Fruit fly (Drosophila melanogaster) whole organism, embryonic: ENCODE data around the gene sun.
A peak's percentile ranks its signal among the peaks of the same experiment; 100 is the strongest.

Source experiments
- Atf3 ChIP-seq: fragments of 200-800 bp; sonication (Bioruptor generic); optimal IDR thresholded peaks from 3 replicates; lab custom pipeline; 2016; ENCODE audit warnings: missing biosample characterization, missing genetic modification characterization
- Awh ChIP-seq: fragments of 200-800 bp; sonication (Bioruptor generic); IDR thresholded peaks from 2 replicates; pipeline ENCODE4, ENCODE4 v1.3.6; 2022; ENCODE audit warnings: missing biosample characterization, missing genetic modification characterization
- CG10321 ChIP-seq: fragments of 200-800 bp; sonication (Bioruptor generic); IDR thresholded peaks from 2 replicates; pipeline ENCODE4 v1.3.6; 2022; ENCODE audit warnings: missing biosample characterization, missing genetic modification characterization
- CG10366 ChIP-seq: fragments of 200-800 bp; sonication (Bioruptor generic); IDR thresholded peaks from 2 replicates; pipeline ENCODE4 v1.3.6; 2022; ENCODE audit warnings: missing biosample characterization, missing genetic modification characterization
- CG12769 ChIP-seq: fragments of 200-800 bp; sonication (Bioruptor generic); optimal IDR thresholded peaks from 2 replicates; lab custom pipeline; 2019; ENCODE audit warnings: missing biosample characterization, mild to moderate bottlenecking, missing genetic modification characterization, moderate library complexity
- CG13123 ChIP-seq: fragments of 200-800 bp; sonication (Bioruptor generic); optimal IDR thresholded peaks from 2 replicates; lab custom pipeline; 2016; ENCODE audit warnings: missing biosample characterization, missing genetic modification characterization
- CG17385 ChIP-seq: fragments of 200-800 bp; sonication (Bioruptor generic); optimal IDR thresholded peaks from 3 replicates; lab custom pipeline; 2018; ENCODE audit warnings: missing biosample characterization, mild to moderate bottlenecking, missing genetic modification characterization
- CG17568 ChIP-seq: fragments of 200-800 bp; sonication (Bioruptor generic); optimal IDR thresholded peaks from 2 replicates; lab custom pipeline; 2018; ENCODE audit warnings: missing biosample characterization, mild to moderate bottlenecking, missing genetic modification characterization, moderate library complexity
- CG17612 ChIP-seq: fragments of 200-800 bp; sonication (Bioruptor generic); IDR thresholded peaks from 2 replicates; pipeline ENCODE4 v1.3.6; 2022; ENCODE audit warnings: missing biosample characterization, missing genetic modification characterization
- CG18764 ChIP-seq: fragments of 200-800 bp; sonication (Bioruptor generic); optimal IDR thresholded peaks from 3 replicates; lab custom pipeline; 2016; ENCODE audit warnings: missing biosample characterization, missing genetic modification characterization
- CG2129 ChIP-seq: fragments of 200-800 bp; sonication (Bioruptor generic); IDR thresholded peaks from 2 replicates; pipeline ENCODE4 v1.3.6; 2022; ENCODE audit warnings: missing biosample characterization, missing genetic modification characterization; ENCODE audit not compliant: partially characterized antibody
- CG31388 ChIP-seq: fragments of 200-800 bp; sonication (Bioruptor generic); optimal IDR thresholded peaks from 2 replicates; lab custom pipeline; 2016; ENCODE audit warnings: missing biosample characterization, missing genetic modification characterization
- CG32772 ChIP-seq: fragments of 200-800 bp; sonication (Bioruptor generic); IDR thresholded peaks from 2 replicates; pipeline ENCODE4 v1.3.6; 2022; ENCODE audit warnings: missing biosample characterization, missing genetic modification characterization
- CG4617 ChIP-seq: fragments of 200-800 bp; sonication (Bioruptor generic); optimal IDR thresholded peaks from 3 replicates; lab custom pipeline; 2016; ENCODE audit warnings: missing biosample characterization, missing genetic modification characterization, borderline replicate concordance
- CkIIα-i1 ChIP-seq: fragments of 200-800 bp; sonication (Bioruptor generic); IDR thresholded peaks from 2 replicates; pipeline ENCODE4 v1.3.6; 2022; ENCODE audit warnings: missing biosample characterization, missing genetic modification characterization
- D19A ChIP-seq: fragments of 200-800 bp; optimal IDR thresholded peaks from 3 replicates; lab custom pipeline; 2019; ENCODE audit warnings: missing biosample characterization, mild to moderate bottlenecking, missing genetic modification characterization, moderate library complexity
- Dek ChIP-seq: fragments of 200-800 bp; sonication (Bioruptor generic); optimal IDR thresholded peaks from 3 replicates; lab custom pipeline; 2019; ENCODE audit warnings: missing biosample characterization, mild to moderate bottlenecking, missing genetic modification characterization, moderate library complexity
- E2f1 ChIP-seq: fragments of 200-800 bp; sonication (Bioruptor generic); IDR thresholded peaks from 2 replicates; pipeline ENCODE4 v1.3.6; 2022; ENCODE audit warnings: missing biosample characterization, missing genetic modification characterization
- Fer1 ChIP-seq: fragments of 200-800 bp; sonication (Bioruptor generic); optimal IDR thresholded peaks from 2 replicates; lab custom pipeline; 2017; ENCODE audit warnings: missing biosample characterization, mild to moderate bottlenecking, missing genetic modification characterization
- H15 ChIP-seq: fragments of 200-800 bp; sonication (Bioruptor generic); IDR thresholded peaks from 3 replicates; pipeline ENCODE4 v1.3.6; 2022; ENCODE audit warnings: missing biosample characterization, missing genetic modification characterization
- Hmx ChIP-seq: fragments of 200-800 bp; sonication (Bioruptor generic); optimal IDR thresholded peaks from 2 replicates; lab custom pipeline; 2016; ENCODE audit warnings: missing biosample characterization, missing genetic modification characterization
- Hr3 ChIP-seq: fragments of 200-800 bp; sonication (Bioruptor generic); optimal IDR thresholded peaks from 3 replicates; lab custom pipeline; 2016; ENCODE audit warnings: missing biosample characterization, missing genetic modification characterization
- Lhr ChIP-seq: fragments of 200-800 bp; sonication (Bioruptor generic); optimal IDR thresholded peaks from 3 replicates; lab custom pipeline; 2017; ENCODE audit warnings: mild to moderate bottlenecking, missing biosample characterization, missing genetic modification reagents, missing genetic modification characterization
- Lpt ChIP-seq: fragments of >200 bp; optimal IDR thresholded peaks from 2 replicates; lab custom pipeline; 2018; ENCODE audit warnings: missing biosample characterization, missing genetic modification characterization
- NFAT ChIP-seq: fragments of 200-800 bp; sonication (Bioruptor generic); IDR thresholded peaks from 2 replicates; pipeline ENCODE4 v1.3.6; 2022; ENCODE audit warnings: missing biosample characterization, missing genetic modification characterization
- Poxn ChIP-seq: fragments of 200-800 bp; sonication (Bioruptor generic); IDR thresholded peaks from 2 replicates; pipeline ENCODE4 v1.3.6; 2022; ENCODE audit warnings: missing biosample characterization, missing genetic modification characterization
- Xbp1 ChIP-seq: fragments of 200-800 bp; sonication (Bioruptor generic); optimal IDR thresholded peaks from 3 replicates; lab custom pipeline; 2016; ENCODE audit warnings: missing biosample characterization, mild to moderate bottlenecking, missing genetic modification characterization
- abd-A ChIP-seq: fragments of 200-800 bp; sonication (Bioruptor generic); optimal IDR thresholded peaks from 3 replicates; lab custom pipeline; 2019; ENCODE audit warnings: missing biosample characterization, mild to moderate bottlenecking, missing genetic modification characterization, moderate library complexity
- ara ChIP-seq: fragments of 200-800 bp; sonication (Bioruptor generic); IDR thresholded peaks from 2 replicates; pipeline ENCODE4 v1.3.6; 2022; ENCODE audit warnings: missing biosample characterization, missing genetic modification characterization
- bbx ChIP-seq: fragments of 200-800 bp; sonication (Bioruptor generic); IDR thresholded peaks from 2 replicates; pipeline ENCODE4 v1.3.6; 2022; ENCODE audit warnings: missing biosample characterization, missing genetic modification characterization; ENCODE audit not compliant: partially characterized antibody
- btn ChIP-seq: fragments of 200-800 bp; sonication (Bioruptor generic); optimal IDR thresholded peaks from 2 replicates; lab custom pipeline; 2016; ENCODE audit warnings: missing biosample characterization, missing genetic modification characterization
- ewg ChIP-seq: fragments of 200-800 bp; sonication (Bioruptor generic); optimal IDR thresholded peaks from 3 replicates; lab custom pipeline; 2017; ENCODE audit warnings: mild to moderate bottlenecking, missing biosample characterization, missing genetic modification reagents, missing genetic modification characterization
- gem ChIP-seq: fragments of 200-800 bp; sonication (Bioruptor generic); optimal IDR thresholded peaks from 2 replicates; lab custom pipeline; 2019; ENCODE audit warnings: missing biosample characterization, mild to moderate bottlenecking, missing genetic modification characterization, moderate library complexity
- gsb-n ChIP-seq: fragments of 200-800 bp; sonication (Bioruptor generic); optimal IDR thresholded peaks from 3 replicates; lab custom pipeline; 2018; ENCODE audit warnings: missing biosample characterization, mild to moderate bottlenecking, missing genetic modification characterization
- hb ChIP-seq: fragments of 200-800 bp; sonication (Bioruptor generic); IDR thresholded peaks from 3 replicates; pipeline ENCODE4 v1.3.6; 2022; ENCODE audit warnings: missing biosample characterization, missing genetic modification characterization; ENCODE audit not compliant: partially characterized antibody
- hbn ChIP-seq: fragments of 200-800 bp; sonication (Bioruptor generic); IDR thresholded peaks from 2 replicates; pipeline ENCODE4 v1.3.6; 2022; ENCODE audit warnings: missing biosample characterization, missing genetic modification characterization; ENCODE audit not compliant: partially characterized antibody
- her ChIP-seq: fragments of 200-800 bp; sonication (Bioruptor generic); optimal IDR thresholded peaks from 2 replicates; lab custom pipeline; 2016; ENCODE audit warnings: missing biosample characterization, missing genetic modification characterization
- kay ChIP-seq: fragments of 200-800 bp; sonication (Bioruptor generic); optimal IDR thresholded peaks from 2 replicates; lab custom pipeline; 2016; ENCODE audit warnings: missing biosample characterization, missing genetic modification characterization
- luna ChIP-seq: fragments of 200-800 bp; sonication (Bioruptor generic); optimal IDR thresholded peaks from 2 replicates; lab custom pipeline; 2016; ENCODE audit warnings: missing biosample characterization, missing genetic modification characterization
- maf-S ChIP-seq: fragments of 200-800 bp; sonication (Bioruptor generic); optimal IDR thresholded peaks from 2 replicates; lab custom pipeline; 2016; ENCODE audit warnings: missing biosample characterization, missing genetic modification characterization
- nom ChIP-seq: fragments of 200-800 bp; sonication (Bioruptor generic); optimal IDR thresholded peaks from 2 replicates; lab custom pipeline; 2017; ENCODE audit warnings: missing biosample characterization, missing genetic modification characterization, mild to moderate bottlenecking, moderate library complexity, missing genetic modification reagents
- odd ChIP-seq: fragments of 200-800 bp; sonication (Bioruptor generic); optimal IDR thresholded peaks from 2 replicates; lab custom pipeline; 2017; ENCODE audit warnings: missing biosample characterization, mild to moderate bottlenecking, missing genetic modification characterization
- pho ChIP-seq: fragments of 200-800 bp; sonication (Bioruptor generic); optimal IDR thresholded peaks from 2 replicates; lab custom pipeline; 2016; ENCODE audit warnings: missing biosample characterization, missing genetic modification characterization
- row ChIP-seq: fragments of 200-800 bp; sonication (Bioruptor generic); IDR thresholded peaks from 3 replicates; pipeline ENCODE4 v1.3.6; 2022; ENCODE audit warnings: missing biosample characterization, missing genetic modification characterization
- sd ChIP-seq: fragments of 200-800 bp; sonication (Bioruptor generic); optimal IDR thresholded peaks from 3 replicates; lab custom pipeline; 2018; ENCODE audit warnings: missing biosample characterization, mild to moderate bottlenecking, missing genetic modification characterization, moderate library complexity
- slbo ChIP-seq: fragments of 200-800 bp; sonication (Bioruptor generic); IDR thresholded peaks from 2 replicates; pipeline ENCODE4 v1.3.6; 2022; ENCODE audit warnings: missing biosample characterization, missing genetic modification characterization
- ssp ChIP-seq: fragments of 200-800 bp; sonication (Bioruptor generic); IDR thresholded peaks from 2 replicates; pipeline ENCODE4 v1.3.6; 2022; ENCODE audit warnings: missing biosample characterization, missing genetic modification characterization
- tin ChIP-seq: fragments of 200-800 bp; sonication (Bioruptor generic); optimal IDR thresholded peaks from 3 replicates; lab custom pipeline; 2016; ENCODE audit warnings: missing biosample characterization, missing genetic modification characterization
- tup ChIP-seq: fragments of 200-800 bp; sonication (Bioruptor generic); optimal IDR thresholded peaks from 2 replicates; lab custom pipeline; 2016; ENCODE audit warnings: missing biosample characterization, mild to moderate bottlenecking, missing genetic modification characterization, moderate library complexity
- vnd ChIP-seq: fragments of 200-800 bp; sonication (Bioruptor generic); IDR thresholded peaks from 3 replicates; pipeline ENCODE4 v1.3.6; 2022; ENCODE audit warnings: missing biosample characterization, missing genetic modification characterization; ENCODE audit not compliant: partially characterized antibody
- zfh2 ChIP-seq: fragments of 200-800 bp; sonication (Bioruptor generic); optimal IDR thresholded peaks from 2 replicates; lab custom pipeline; 2016; ENCODE audit warnings: missing biosample characterization, missing genetic modification characterization

sun gene

dm6 chrX:15844139-15844538 lies 4.9 kb downstream of the sun start, which contains the start of the genes ArgRS and CG8578 (continued):
- TF ChIP-seq slbo (GFP tag; lab: Robert Waterston, UW) (peak; percentile 72), gsb-n (no peak), odd (GFP tag; lab: Kevin White, UChicago) (no peak), CG31388 (GFP tag; lab: Kevin White, UChicago) (no peak), CG13123 (GFP tag; lab: Kevin White, UChicago) (no peak), vnd (GFP tag; lab: Robert Waterston, UW) (peak; percentile 89), tin (GFP tag; lab: Kevin White, UChicago) (peak; percentile 24), bbx (peak; percentile 65), sd (no peak), zfh2 (GFP tag; lab: Kevin White, UChicago) (peak; percentile 70), CG2129 (GFP tag; lab: Robert Waterston, UW) (peak; percentile 26; the same call in 1 of the 2 replicates), Xbp1 (peak; percentile 52), CG10321 (GFP tag; lab: Robert Waterston, UW) (no peak), Dek (tag; lab: Kevin White, UChicago) (no peak), D19A (tag; lab: Kevin White, UChicago) (no peak), CG32772 (GFP tag; lab: Robert Waterston, UW) (no peak; the same call in 1 of the 2 replicates), nom (GFP tag; lab: Kevin White, UChicago) (no peak), ara (GFP tag; lab: Robert Waterston, UW) (peak; percentile 43; the same call in 1 of the 2 replicates), gem (peak; percentile 53), CG10366 (GFP tag; lab: Robert Waterston, UW) (0 out of 2 replicates have a peak, but pooled peaks have one; percentile 51), her (GFP tag; lab: Kevin White, UChicago) (peak; percentile 17), CG4617 (GFP tag; lab: Kevin White, UChicago) (peak; percentile 26), tup (GFP tag; lab: Kevin White, UChicago) (no peak), CkIIα-i1 (no peak), Awh (no peak), row (peak; percentile 89), Atf3 (GFP tag; lab: Kevin White, UChicago) (peak; percentile 66), ewg (GFP tag; lab: Kevin White, UChicago) (no peak), Lhr (GFP tag; lab: Kevin White, UChicago) (peak; percentile 30), abd-A (no peak), CG18764 (no peak), hb (GFP tag; lab: Robert Waterston, UW) (peak; percentile 82), Fer1 (GFP tag; lab: Kevin White, UChicago) (no peak), E2f1 (0 out of 2 replicates have a peak, but pooled peaks have one; percentile 51), Hr3 (peak; percentile 24), luna (GFP tag; lab: Kevin White, UChicago) (peak; percentile 57), Lpt (GFP tag; lab: Kevin White, UChicago) (no peak), CG12769 (no peak), CG17612 (GFP tag; lab: Robert Waterston, UW) (no peak), Poxn (GFP tag; lab: Robert Waterston, UW) (no peak), H15 (GFP tag; lab: Robert Waterston, UW) (no peak), maf-S (peak; percentile 37), ssp (GFP tag; lab: Robert Waterston, UW) (peak; percentile 95), CG17568 (GFP tag; lab: Kevin White, UChicago) (no peak), kay (GFP tag; lab: Kevin White, UChicago) (peak; percentile 80), CG17385 (GFP tag; lab: Kevin White, UChicago) (peak; percentile 22), Hmx (GFP tag; lab: Kevin White, UChicago) (no peak), hbn (GFP tag; lab: Robert Waterston, UW) (peak; percentile 75; the same call in 1 of the 2 replicates), btn (no peak), pho (GFP tag; lab: Kevin White, UChicago) (no peak), NFAT (no peak)
